Worm (Caenorhabditis elegans): Measurements from ENCODE around the gene Y25C1A.7.
A peak's percentile ranks its signal among the peaks of the same experiment; 100 is the strongest.

Gene Y25C1A.7

ce11 chrII:3064631-3065030 is 6.2 kb downstream of the Y25C1A.7 start:
- TF ChIP-seq sdc-2 (tag; optimal IDR thresholded peaks at IDR 0.05) (no peak), ceh-48 (tag; optimal IDR thresholded peaks at IDR 0.05) (peak; percentile 20)

DNA sequence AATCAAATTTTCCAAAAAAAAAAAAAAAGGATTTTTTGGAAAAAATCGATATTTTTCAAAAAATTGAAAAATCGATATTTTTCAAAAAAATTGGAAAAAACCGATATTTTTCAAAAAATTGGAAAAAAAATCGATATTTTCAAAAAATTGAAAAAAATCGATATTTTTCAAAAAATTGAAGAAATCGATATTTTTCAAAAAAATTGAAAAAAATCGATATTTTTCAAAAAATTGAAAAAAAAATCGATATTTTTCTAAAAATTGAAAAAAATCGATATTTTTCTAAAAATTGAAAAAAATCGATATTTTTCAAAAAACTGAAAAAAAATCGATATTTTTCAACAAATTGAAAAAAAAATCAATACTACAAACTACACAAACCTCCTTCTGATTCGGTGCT is 6.9 kb downstream of the Y25C1A.7 start:
- TF ChIP-seq K09A11.1 (tag; optimal IDR thresholded peaks at IDR 0.05; ENCODE audit: insufficient read depth) (no peak), ceh-48 (tag; optimal IDR thresholded peaks at IDR 0.05) (peak; percentile 52)

ce11 chrII:3063366-3063765 is 7.5 kb downstream of the Y25C1A.7 start:
- TF ChIP-seq pag-3 (tag; optimal IDR thresholded peaks at IDR 0.05; ENCODE audit: borderline replicate concordance) (no peak), ceh-48 (tag; optimal IDR thresholded peaks at IDR 0.05) (peak; percentile 62)

DNA sequence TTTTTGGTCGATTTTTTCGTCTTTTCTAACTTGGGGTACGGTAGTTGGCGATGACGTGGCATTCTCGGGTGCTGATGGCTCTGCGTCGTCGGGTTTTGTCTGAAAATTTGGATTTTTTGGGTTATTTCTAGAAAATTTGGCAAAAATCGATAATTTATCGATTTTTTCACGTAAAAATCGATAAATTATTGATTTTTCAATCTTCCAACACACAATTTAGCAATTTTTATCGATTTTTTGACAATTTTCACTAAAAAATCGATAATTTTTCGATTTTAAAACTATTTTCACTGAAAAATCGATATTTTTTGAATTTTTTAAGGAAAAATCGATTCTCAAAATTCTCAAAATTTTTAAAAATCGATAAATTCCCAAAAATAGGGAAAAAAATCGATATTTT is 8.0 kb downstream of the Y25C1A.7 start:
- no peak for TF ChIP-seq T23F11.4 (GFP tag; optimal IDR thresholded peaks at IDR 0.05)
- no peak for TF ChIP-seq dmd-4 (tag; optimal IDR thresholded peaks at IDR 0.05; ENCODE audit: borderline replicate concordance)
- TF ChIP-seq che-1 (tag; optimal IDR thresholded peaks at IDR 0.05) = no peak
- no peak for TF ChIP-seq ama-1 (optimal IDR thresholded peaks at IDR 0.05)
- no peak for TF ChIP-seq F13H6.1 (tag; optimal IDR thresholded peaks at IDR 0.05)
- TF ChIP-seq pag-3 (tag; optimal IDR thresholded peaks at IDR 0.05; ENCODE audit: borderline replicate concordance) = no peak
- TF ChIP-seq eyg-1 (tag; optimal IDR thresholded peaks at IDR 0.05) = no peak

- TF ChIP-seq pha-4 (tag; optimal IDR thresholded peaks at IDR 0.05) (no peak), elt-2 (tag; optimal IDR thresholded peaks at IDR 0.05) (peak; percentile 4), sox-4 (tag; optimal IDR thresholded peaks at IDR 0.05) (no peak), ceh-34 (tag; optimal IDR thresholded peaks at IDR 0.05) (no peak), hlh-15 (tag; optimal IDR thresholded peaks at IDR 0.05) (no peak)
These were observed 8.6 kb downstream of the Y25C1A.7 start for ce11 chrII:3062222-3062621.

- TF ChIP-seq fax-1 (tag; optimal IDR thresholded peaks at IDR 0.05) (no peak), T23F11.4 (GFP tag; optimal IDR thresholded peaks at IDR 0.05) (no peak)
These were observed 9.3 kb downstream of the Y25C1A.7 start for ce11 chrII:3061605-3062004.

- no peak for TF ChIP-seq hlh-15 (tag; optimal IDR thresholded peaks at IDR 0.05)
These were observed 10.1 kb downstream of the Y25C1A.7 start, which contains the start of gene Y25C1A.6 for ce11 chrII:3060782-3061181. Gene Y25C1A.6, plus strand, starts transcription at chrII:3061082.

DNA sequence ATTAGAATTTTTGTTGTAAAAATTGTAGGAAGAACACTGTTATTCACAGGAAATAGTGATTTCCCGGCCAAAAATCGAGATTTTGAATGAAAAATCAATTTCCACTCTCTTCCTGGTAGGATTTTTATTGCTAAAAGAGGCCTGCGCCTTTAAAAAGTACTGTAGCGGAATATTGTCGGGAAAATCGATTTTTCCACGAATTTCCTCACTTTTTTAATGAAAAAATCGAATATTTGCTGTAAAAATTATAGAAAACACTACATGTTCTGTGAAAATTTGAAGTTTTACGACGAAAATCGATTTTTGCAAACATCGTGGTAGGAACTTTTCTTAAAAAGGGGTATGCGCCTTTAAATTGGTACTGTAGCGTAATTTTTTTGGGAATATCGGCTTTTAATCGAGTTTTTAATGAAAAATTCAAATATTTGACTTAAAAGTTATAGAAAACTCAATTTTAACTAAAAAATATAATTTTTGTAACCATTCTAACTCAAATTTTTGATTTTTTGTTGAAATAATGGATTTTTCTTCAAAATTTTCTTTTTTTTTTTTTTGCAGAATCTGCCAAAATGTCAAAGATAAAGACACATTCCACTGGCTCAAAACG is 14.5 kb downstream of the Y25C1A.7 start, which contains the start of gene lin-8:
Gene lin-8, plus strand, starts transcription at position 557 of the 607 bp plus-strand sequence.
- no peak for TF ChIP-seq elt-2 (tag; optimal IDR thresholded peaks at IDR 0.05)
- no peak for TF ChIP-seq sdc-2 (tag; optimal IDR thresholded peaks at IDR 0.05)
- TF ChIP-seq pat-9 (tag; optimal IDR thresholded peaks at IDR 0.05) = no peak
- no peak for TF ChIP-seq ceh-9 (tag; optimal IDR thresholded peaks at IDR 0.05)
- no peak for TF ChIP-seq mec-3 (tag; optimal IDR thresholded peaks at IDR 0.05; ENCODE audit: borderline replicate concordance)
- TF ChIP-seq elt-4 (tag; optimal IDR thresholded peaks at IDR 0.05) = no peak
- TF ChIP-seq unc-55 (GFP tag; optimal IDR thresholded peaks at IDR 0.05) = no peak
- TF ChIP-seq tbx-2 (tag; optimal IDR thresholded peaks at IDR 0.05) = no peak
- no peak for TF ChIP-seq ref-2 (tag; optimal IDR thresholded peaks at IDR 0.05)
- no peak for TF ChIP-seq dmd-4 (tag; optimal IDR thresholded peaks at IDR 0.05; ENCODE audit: borderline replicate concordance)
- TF ChIP-seq hlh-15 (tag; optimal IDR thresholded peaks at IDR 0.05) = no peak
- TF ChIP-seq ceh-2 (tag; optimal IDR thresholded peaks at IDR 0.05) = no peak
- TF ChIP-seq dve-1 (tag; optimal IDR thresholded peaks at IDR 0.05) = no peak
- TF ChIP-seq ahr-1 (tag; optimal IDR thresholded peaks at IDR 0.05) = no peak
- TF ChIP-seq ceh-24 (tag; optimal IDR thresholded peaks at IDR 0.05) = no peak
- no peak for TF ChIP-seq odd-2 (tag; optimal IDR thresholded peaks at IDR 0.05)
- TF ChIP-seq eyg-1 (tag; optimal IDR thresholded peaks at IDR 0.05) = no peak
- no peak for TF ChIP-seq ama-1 (optimal IDR thresholded peaks at IDR 0.05)
- no peak for TF ChIP-seq ztf-16 (tag; optimal IDR thresholded peaks at IDR 0.05)
